Worm (Caenorhabditis elegans): Measurements from ENCODE around the gene F46B3.16.

Gene F46B3.16

DNA sequence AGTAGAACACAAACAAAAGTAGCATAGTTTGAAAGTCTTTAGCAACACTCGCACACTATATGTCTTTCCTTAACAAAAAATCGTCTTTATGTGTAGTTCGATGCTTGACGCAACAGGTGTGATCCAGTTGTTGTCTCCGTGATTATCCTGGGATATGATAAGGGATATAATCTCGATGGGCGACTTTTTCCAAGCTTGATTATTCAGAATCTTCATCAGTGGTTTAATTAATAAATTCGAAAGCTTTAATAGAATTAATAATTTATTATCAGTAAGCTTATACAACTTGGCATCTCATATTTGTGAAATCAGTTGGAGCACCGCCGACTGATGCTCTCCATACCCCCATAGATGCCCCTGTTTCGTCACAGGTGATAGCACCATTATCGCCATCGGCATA lies 15.8 kb upstream of the F46B3.16 start, which contains the start of gene F46B3.7:
F46B3.7 (minus strand) TSS at position 101 of the 400 bp plus-strand sequence.
- TF ChIP-seq R02D3.7 (tag; optimal IDR thresholded peaks at IDR 0.05), result no peak

ce11 chrV:20623060-20623459 lies 11.4 kb upstream of the F46B3.16 start, which contains the start of gene F46B3.8:
F46B3.8 (minus strand) TSS chrV:20623160.
- no peak for TF ChIP-seq nhr-10 (tag; optimal IDR thresholded peaks at IDR 0.05)
- no peak for TF ChIP-seq aly-2 (tag; optimal IDR thresholded peaks at IDR 0.05)
- no peak for TF ChIP-seq elt-1 (tag; optimal IDR thresholded peaks at IDR 0.05)
- no peak for TF ChIP-seq nhr-25 (tag; optimal IDR thresholded peaks at IDR 0.05)
- TF ChIP-seq ZK546.5 (tag; optimal IDR thresholded peaks at IDR 0.05), result no peak
- TF ChIP-seq gmeb-1 (tag; optimal IDR thresholded peaks at IDR 0.05), result no peak
- no peak for TF ChIP-seq ceh-16 (tag; optimal IDR thresholded peaks at IDR 0.05)

DNA sequence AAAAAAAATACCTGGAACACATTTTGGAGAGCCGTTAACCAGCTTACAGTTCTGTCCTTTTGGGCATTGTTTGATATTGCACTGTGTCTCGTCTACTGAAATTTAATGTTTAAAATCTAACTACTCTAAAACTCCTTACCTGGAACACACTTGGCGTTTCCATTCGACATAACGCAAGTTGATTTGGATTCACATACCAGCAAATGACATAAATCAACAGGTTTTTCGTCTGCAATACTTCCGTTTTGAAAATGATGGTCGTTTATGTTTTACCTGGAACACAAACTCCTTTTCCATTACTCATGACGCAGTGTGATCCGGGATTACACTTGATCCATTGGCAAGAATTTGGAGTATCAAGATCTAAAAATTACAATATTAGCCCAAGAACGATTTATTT lies 9.2 kb upstream of the F46B3.16 start:
- TF ChIP-seq mab-5 (tag; optimal IDR thresholded peaks at IDR 0.05) (no peak), F13H6.1 (tag; optimal IDR thresholded peaks at IDR 0.05) (no peak), alr-1 (tag; optimal IDR thresholded peaks at IDR 0.05) (no peak), fos-1 (tag; optimal IDR thresholded peaks at IDR 0.05) (no peak), lin-13 (GFP tag; optimal IDR thresholded peaks at IDR 0.05) (no peak), elt-1 (tag; optimal IDR thresholded peaks at IDR 0.05) (no peak), nhr-10 (tag; optimal IDR thresholded peaks at IDR 0.05) (no peak), Y55F3AM.14 (GFP tag; optimal IDR thresholded peaks at IDR 0.05) (no peak), unc-39 (tag; optimal IDR thresholded peaks at IDR 0.05) (no peak), nhr-6 (tag; optimal IDR thresholded peaks at IDR 0.05) (no peak)

ce11 chrV:20626043-20626761 lies 8.2 kb upstream of the F46B3.16 start, which contains the start of the genes F46B3.9 and srz-18:
F46B3.9 (minus strand) TSS chrV:20626143.
srz-18 (plus strand) TSS chrV:20626711.
- TF ChIP-seq unc-55 (GFP tag; optimal IDR thresholded peaks at IDR 0.05) (no peak), ZK546.5 (tag; optimal IDR thresholded peaks at IDR 0.05) (no peak), zag-1 (tag; optimal IDR thresholded peaks at IDR 0.05) (no peak), ama-1 (optimal IDR thresholded peaks at IDR 0.05) (no peak), nhr-25 (tag; optimal IDR thresholded peaks at IDR 0.05) (no peak), nhr-6 (tag; optimal IDR thresholded peaks at IDR 0.05) (no peak), unc-39 (tag; optimal IDR thresholded peaks at IDR 0.05) (no peak), gmeb-1 (tag; optimal IDR thresholded peaks at IDR 0.05) (no peak)

ce11 chrV:20631255-20631654 lies 3.2 kb upstream of the F46B3.16 start, which contains the start of gene F46B3.14:
F46B3.14 (minus strand) TSS chrV:20631355.
- TF ChIP-seq sem-4 (tag; optimal IDR thresholded peaks at IDR 0.05) (no peak), fos-1 (tag; optimal IDR thresholded peaks at IDR 0.05) (no peak), elt-1 (tag; optimal IDR thresholded peaks at IDR 0.05) (no peak), blmp-1 (tag; optimal IDR thresholded peaks at IDR 0.05; ENCODE audit: insufficient read depth) (no peak), skn-1 (tag; optimal IDR thresholded peaks at IDR 0.05) (no peak), sma-3 (GFP tag; optimal IDR thresholded peaks at IDR 0.05) (no peak), nhr-11 (tag; optimal IDR thresholded peaks at IDR 0.05) (no peak)

- no peak for TF ChIP-seq aly-2 (tag; optimal IDR thresholded peaks at IDR 0.05)
- TF ChIP-seq nhr-25 (tag; optimal IDR thresholded peaks at IDR 0.05), result no peak
- no peak for TF ChIP-seq nhr-237 (tag; optimal IDR thresholded peaks at IDR 0.05)
- no peak for TF ChIP-seq dmd-4 (tag; optimal IDR thresholded peaks at IDR 0.05)
- TF ChIP-seq gmeb-1 (tag; optimal IDR thresholded peaks at IDR 0.05), result no peak
- no peak for TF ChIP-seq nhr-77 (tag; optimal IDR thresholded peaks at IDR 0.05)
- no peak for TF ChIP-seq snpc-4 (tag; optimal IDR thresholded peaks at IDR 0.05)
- TF ChIP-seq ztf-1 (GFP tag; conservative IDR thresholded peaks at IDR 0.05), result no peak
- no peak for TF ChIP-seq peb-1 (tag; optimal IDR thresholded peaks at IDR 0.05)
- no peak for TF ChIP-seq sem-4 (tag; optimal IDR thresholded peaks at IDR 0.05)
- TF ChIP-seq mdl-1 (tag; optimal IDR thresholded peaks at IDR 0.05), result no peak
- TF ChIP-seq crh-2 (tag; optimal IDR thresholded peaks at IDR 0.05), result no peak
- TF ChIP-seq unc-62 (GFP tag; optimal IDR thresholded peaks at IDR 0.05), result no peak
- no peak for TF ChIP-seq lsy-2 (tag; optimal IDR thresholded peaks at IDR 0.05)
- no peak for TF ChIP-seq nhr-23 (tag; optimal IDR thresholded peaks at IDR 0.05)
- TF ChIP-seq fos-1 (tag; optimal IDR thresholded peaks at IDR 0.05), result no peak
- TF ChIP-seq skn-1 (tag; optimal IDR thresholded peaks at IDR 0.05), result no peak
- TF ChIP-seq mab-5 (tag; optimal IDR thresholded peaks at IDR 0.05), result no peak
These were observed 811 bp upstream of the F46B3.16 start, which contains the start of gene F46B3.15 for ce11 chrV:20633619-20634018. F46B3.15 (minus strand) TSS chrV:20633719.

Data from whole organism, L2 larva.